Fruit fly (Drosophila melanogaster) whole organism, embryonic: ENCODE data around the gene Rsph3.

ENCODE experiments used
- Antp ChIP-seq: fragments of 200-800 bp; sonication (Bioruptor generic); optimal IDR thresholded peaks from 3 replicates; lab custom pipeline; 2016; ENCODE audit warnings: missing biosample characterization, missing genetic modification characterization
- B-H2 ChIP-seq: fragments of 200-800 bp; sonication (Bioruptor generic); optimal IDR thresholded peaks from 2 replicates; lab custom pipeline; 2018; ENCODE audit warnings: missing biosample characterization, mild to moderate bottlenecking, missing genetic modification characterization
- Bgb ChIP-seq: fragments of 200-800 bp; sonication (Bioruptor generic); IDR thresholded peaks from 2 replicates; pipeline ENCODE4 v1.3.6; 2022; ENCODE audit warnings: missing biosample characterization, missing genetic modification characterization; ENCODE audit not compliant: partially characterized antibody
- Blimp-1 ChIP-seq: fragments of 200-800 bp; sonication (Bioruptor generic); optimal IDR thresholded peaks from 3 replicates; lab custom pipeline; 2018; ENCODE audit warnings: missing biosample characterization, missing genetic modification characterization, mild to moderate bottlenecking, moderate library complexity, missing genetic modification reagents
- BtbVII ChIP-seq: fragments of 200-800 bp; sonication (Bioruptor generic); optimal IDR thresholded peaks from 3 replicates; lab custom pipeline; 2017; ENCODE audit warnings: missing biosample characterization, mild to moderate bottlenecking, missing genetic modification characterization
- CG10959 ChIP-seq: fragments of 200-800 bp; sonication (Bioruptor generic); IDR thresholded peaks from 2 replicates; pipeline ENCODE4 v1.3.6; 2022; ENCODE audit warnings: missing biosample characterization, missing genetic modification characterization
- CG11085 ChIP-seq: fragments of 200-800 bp; sonication (Bioruptor generic); IDR thresholded peaks from 2 replicates; pipeline ENCODE4 v1.3.6; 2022; ENCODE audit warnings: missing biosample characterization, missing genetic modification characterization
- CG1233 ChIP-seq: fragments of 200-800 bp; sonication (Bioruptor generic); optimal IDR thresholded peaks from 4 replicates; lab custom pipeline; 2018; ENCODE audit warnings: missing biosample characterization, mild to moderate bottlenecking, missing genetic modification characterization
- CG13287 ChIP-seq: fragments of 200-800 bp; sonication (Bioruptor generic); IDR thresholded peaks from 2 replicates; pipeline ENCODE4 v1.3.6; 2022; ENCODE audit warnings: missing biosample characterization, missing genetic modification characterization; ENCODE audit not compliant: partially characterized antibody
- CG13624 ChIP-seq: fragments of 200-800 bp; sonication (Bioruptor generic); optimal IDR thresholded peaks from 2 replicates; lab custom pipeline; 2016; ENCODE audit warnings: missing biosample characterization, missing genetic modification characterization
- CG15696 ChIP-seq: fragments of 200-800 bp; sonication (Bioruptor generic); optimal IDR thresholded peaks from 2 replicates; lab custom pipeline; 2019; ENCODE audit warnings: missing biosample characterization, mild to moderate bottlenecking, missing genetic modification characterization, moderate library complexity
- CG17612 ChIP-seq: fragments of 200-800 bp; sonication (Bioruptor generic); IDR thresholded peaks from 2 replicates; pipeline ENCODE4 v1.3.6; 2022; ENCODE audit warnings: missing biosample characterization, missing genetic modification characterization
- CG2889 ChIP-seq: fragments of 200-800 bp; sonication (Bioruptor generic); IDR thresholded peaks from 3 replicates; pipeline ENCODE4 v1.3.6; 2022; ENCODE audit warnings: missing biosample characterization, missing genetic modification characterization
- CG33557 ChIP-seq: fragments of 200-800 bp; sonication (Bioruptor generic); optimal IDR thresholded peaks from 2 replicates; lab custom pipeline; 2019; ENCODE audit warnings: missing biosample characterization, mild to moderate bottlenecking, missing genetic modification characterization, moderate library complexity
- CG3726 ChIP-seq: fragments of 200-800 bp; sonication (Bioruptor generic); IDR thresholded peaks from 3 replicates; pipeline ENCODE4, ENCODE4 v1.3.6; 2022; ENCODE audit warnings: missing biosample characterization, missing genetic modification characterization
- CG3847 ChIP-seq: fragments of 200-800 bp; sonication (Bioruptor generic); IDR thresholded peaks from 2 replicates; pipeline ENCODE4 v1.3.6; 2022; ENCODE audit warnings: missing biosample characterization, missing genetic modification characterization
- CG4730 ChIP-seq: fragments of 200-800 bp; sonication (Bioruptor generic); IDR thresholded peaks from 2 replicates; pipeline ENCODE4 v1.3.6; 2022; ENCODE audit warnings: missing biosample characterization, missing genetic modification characterization
- CG4854 ChIP-seq: fragments of 200-800 bp; sonication (Bioruptor generic); optimal IDR thresholded peaks from 2 replicates; lab custom pipeline; 2016; ENCODE audit warnings: missing biosample characterization, missing genetic modification characterization, inconsistent platforms
- CG6813 ChIP-seq: fragments of 200-800 bp; sonication (Bioruptor generic); optimal IDR thresholded peaks from 2 replicates; lab custom pipeline; 2017; ENCODE audit warnings: missing biosample characterization, missing genetic modification characterization, mild to moderate bottlenecking, moderate library complexity, missing genetic modification reagents
- CG9727 ChIP-seq: fragments of 200-800 bp; sonication (Bioruptor generic); optimal IDR thresholded peaks from 3 replicates; lab custom pipeline; 2017; ENCODE audit warnings: missing biosample characterization, mild to moderate bottlenecking, missing genetic modification characterization
- Dbx ChIP-seq: fragments of 200-800 bp; sonication (Bioruptor generic); IDR thresholded peaks from 3 replicates; pipeline ENCODE4 v1.3.6; 2022; ENCODE audit warnings: missing biosample characterization, missing genetic modification characterization
- Elba2 ChIP-seq: fragments of 200-800 bp; sonication (Bioruptor generic); optimal IDR thresholded peaks from 3 replicates; lab custom pipeline; 2016; ENCODE audit warnings: missing biosample characterization, missing genetic modification characterization
- GATAe ChIP-seq: fragments of 200-800 bp; sonication (Bioruptor generic); conservative IDR thresholded peaks from 2 replicates; pipeline ENCODE4 v1.3.6; 2022; ENCODE audit warnings: missing biosample characterization, missing genetic modification characterization
- HmgD ChIP-seq: fragments of 200-800 bp; sonication (Bioruptor generic); optimal IDR thresholded peaks from 3 replicates; lab custom pipeline; 2016; ENCODE audit warnings: missing biosample characterization, missing genetic modification characterization
- Hr78 ChIP-seq, 2 experiments: fragments of 200-800 bp in 1 of 2; fragments of >200 bp in 1 of 2; sonication (Bioruptor generic) in 1 of 2; optimal IDR thresholded peaks; 2 replicates each; lab custom pipeline; 2017 to 2019; ENCODE audit warnings: missing biosample characterization in 2 of 2, missing genetic modification characterization in 2 of 2, mild to moderate bottlenecking in 1 of 2, moderate library complexity in 1 of 2
- Lpt ChIP-seq: fragments of >200 bp; optimal IDR thresholded peaks from 2 replicates; lab custom pipeline; 2018; ENCODE audit warnings: missing biosample characterization, missing genetic modification characterization
- MBD-R2 ChIP-seq: fragments of 200-800 bp; sonication (Bioruptor generic); IDR thresholded peaks from 2 replicates; pipeline ENCODE4 v1.3.6; 2022; ENCODE audit warnings: missing biosample characterization, missing genetic modification characterization
- Max ChIP-seq: fragments of 200-800 bp; sonication (Bioruptor generic); optimal IDR thresholded peaks from 2 replicates; lab custom pipeline; 2016; ENCODE audit warnings: missing biosample characterization, mild to moderate bottlenecking, missing genetic modification characterization
- Mrtf ChIP-seq: fragments of 200-800 bp; sonication (Bioruptor generic); IDR thresholded peaks from 3 replicates; pipeline ENCODE4 v1.3.6; 2022; ENCODE audit warnings: missing biosample characterization, missing genetic modification characterization
- Poxn ChIP-seq: fragments of 200-800 bp; sonication (Bioruptor generic); IDR thresholded peaks from 2 replicates; pipeline ENCODE4 v1.3.6; 2022; ENCODE audit warnings: missing biosample characterization, missing genetic modification characterization
- aop ChIP-seq: fragments of 200-800 bp; sonication (Bioruptor generic); IDR thresholded peaks from 2 replicates; pipeline ENCODE4 v1.3.6; 2022; ENCODE audit warnings: missing biosample characterization, missing genetic modification characterization
- bigmax ChIP-seq: fragments of 200-800 bp; sonication (Bioruptor generic); optimal IDR thresholded peaks from 2 replicates; lab custom pipeline; 2018; ENCODE audit warnings: missing biosample characterization, mild to moderate bottlenecking, missing genetic modification characterization
- crc ChIP-seq: fragments of 200-800 bp; sonication (Bioruptor generic); optimal IDR thresholded peaks from 2 replicates; lab custom pipeline; 2016; ENCODE audit warnings: missing biosample characterization, missing genetic modification characterization
- crp ChIP-seq, 2 experiments: fragments of 200-800 bp; sonication (Bioruptor generic); optimal IDR thresholded peaks; 2 replicates in 1 of 2; 3 replicates in 1 of 2; lab custom pipeline; 2017; ENCODE audit warnings: missing biosample characterization in 2 of 2, missing genetic modification characterization in 2 of 2, mild to moderate bottlenecking in 1 of 2, moderate library complexity in 1 of 2
- da ChIP-seq: fragments of 200-800 bp; sonication (Bioruptor generic); optimal IDR thresholded peaks from 2 replicates; lab custom pipeline; 2016; ENCODE audit warnings: missing biosample characterization, missing genetic modification characterization
- gcm ChIP-seq: fragments of 200-800 bp; sonication (Bioruptor generic); optimal IDR thresholded peaks from 2 replicates; lab custom pipeline; 2019; ENCODE audit warnings: missing biosample characterization, mild to moderate bottlenecking, missing genetic modification characterization, moderate library complexity
- gro ChIP-seq: fragments of 200-800 bp; sonication (Bioruptor generic); optimal IDR thresholded peaks from 2 replicates; lab custom pipeline; 2016; ENCODE audit warnings: missing biosample characterization, missing genetic modification characterization
- her ChIP-seq: fragments of 200-800 bp; sonication (Bioruptor generic); optimal IDR thresholded peaks from 2 replicates; lab custom pipeline; 2016; ENCODE audit warnings: missing biosample characterization, missing genetic modification characterization
- ken ChIP-seq: fragments of 200-800 bp; sonication (Bioruptor generic); IDR thresholded peaks from 3 replicates; pipeline ENCODE4 v1.3.6; 2022; ENCODE audit warnings: missing biosample characterization, missing genetic modification characterization
- klu ChIP-seq: fragments of 200-800 bp; sonication (Bioruptor generic); IDR thresholded peaks from 2 replicates; pipeline ENCODE4 v1.3.6; 2022; ENCODE audit warnings: missing biosample characterization, missing genetic modification characterization
- pfk ChIP-seq: fragments of 200-800 bp; sonication (Bioruptor generic); optimal IDR thresholded peaks from 2 replicates; lab custom pipeline; 2018; ENCODE audit warnings: missing biosample characterization, mild to moderate bottlenecking, missing genetic modification characterization, moderate library complexity
- slbo ChIP-seq: fragments of 200-800 bp; sonication (Bioruptor generic); IDR thresholded peaks from 2 replicates; pipeline ENCODE4 v1.3.6; 2022; ENCODE audit warnings: missing biosample characterization, missing genetic modification characterization
- sug ChIP-seq: fragments of 200-800 bp; optimal IDR thresholded peaks from 2 replicates; lab custom pipeline; 2019; ENCODE audit warnings: missing biosample characterization, mild to moderate bottlenecking, missing genetic modification characterization, moderate library complexity
- trem ChIP-seq: fragments of 200-800 bp; optimal IDR thresholded peaks from 3 replicates; lab custom pipeline; 2019; ENCODE audit warnings: missing biosample characterization, mild to moderate bottlenecking, missing genetic modification characterization, moderate library complexity
- twi ChIP-seq: fragments of 200-800 bp; optimal IDR thresholded peaks from 2 replicates; lab custom pipeline; 2019; ENCODE audit warnings: missing biosample characterization, mild to moderate bottlenecking, missing genetic modification characterization, moderate library complexity
- tx ChIP-seq: fragments of 200-800 bp; sonication (Bioruptor generic); optimal IDR thresholded peaks from 2 replicates; lab custom pipeline; 2016; ENCODE audit warnings: missing biosample characterization, missing genetic modification characterization
- wor ChIP-seq: fragments of 200-800 bp; sonication (Bioruptor generic); IDR thresholded peaks from 2 replicates; pipeline ENCODE4 v1.3.6; 2022; ENCODE audit warnings: missing biosample characterization, missing genetic modification characterization
- zen ChIP-seq: fragments of 200-800 bp; sonication (Bioruptor generic); optimal IDR thresholded peaks from 3 replicates; lab custom pipeline; 2018; ENCODE audit warnings: missing biosample characterization, mild to moderate bottlenecking, missing genetic modification characterization, moderate library complexity
- zen2 ChIP-seq: fragments of 200-800 bp; sonication (Bioruptor generic); IDR thresholded peaks from 3 replicates; pipeline ENCODE4 v1.3.6; 2022; ENCODE audit warnings: missing biosample characterization, missing genetic modification characterization; ENCODE audit not compliant: partially characterized antibody
- zf30C ChIP-seq: fragments of 200-800 bp; sonication (Bioruptor generic); optimal IDR thresholded peaks from 3 replicates; lab custom pipeline; 2018; ENCODE audit warnings: missing biosample characterization, mild to moderate bottlenecking, missing genetic modification characterization

The Rsph3 gene

DNA sequence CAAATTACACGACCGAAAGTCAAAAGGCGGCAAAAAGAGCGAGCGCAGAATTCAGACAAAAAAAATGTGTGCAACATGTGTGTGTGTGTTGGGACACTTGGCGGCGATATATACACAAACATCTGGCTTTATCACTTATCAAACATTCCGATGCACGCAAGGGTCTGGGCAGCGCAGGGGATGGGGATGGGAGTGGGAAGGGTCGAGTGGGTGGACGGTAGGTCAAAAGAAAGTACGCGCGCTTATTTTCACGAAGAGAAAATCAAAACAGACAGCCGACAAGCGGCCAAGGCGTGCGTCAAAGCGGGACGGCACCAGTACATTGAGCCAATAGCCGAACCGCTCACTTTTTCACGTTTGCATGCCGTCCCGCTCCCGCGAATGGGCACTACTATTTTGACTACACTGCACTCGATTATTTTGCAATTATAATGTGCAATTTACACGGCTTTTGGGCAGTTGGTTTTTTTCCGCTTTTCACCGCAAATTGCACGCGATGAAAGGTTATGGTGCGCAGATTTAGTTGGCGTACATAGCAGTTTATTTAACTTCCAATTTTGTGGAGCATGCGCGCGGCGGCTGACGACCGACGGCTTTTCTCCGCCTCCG, 20.8 kb downstream of the Rsph3 start (continued):
- TF ChIP-seq GATAe (GFP tag; lab: Robert Waterston, UW) (no peak), bigmax (peak; percentile 3), CG13287 (GFP tag; lab: Robert Waterston, UW) (peak; percentile 31), CG4730 (GFP tag; lab: Robert Waterston, UW) (no peak), zf30C (peak; percentile 50), Dbx (GFP tag; lab: Robert Waterston, UW) (peak; percentile 41; the same call in 1 of the 3 replicates), CG2889 (GFP tag; lab: Robert Waterston, UW) (no peak), CG3847 (GFP tag; lab: Robert Waterston, UW) (peak; percentile 47), MBD-R2 (GFP tag; lab: Robert Waterston, UW) (peak; percentile 57), Poxn (GFP tag; lab: Robert Waterston, UW) (no peak), tx (GFP tag; lab: Kevin White, UChicago) (no peak), pfk (GFP tag; lab: Kevin White, UChicago) (no peak), gro (GFP tag; lab: Kevin White, UChicago) (no peak), B-H2 (no peak), crc (GFP tag; lab: Kevin White, UChicago) (no peak), gcm (no peak), CG3726 (no peak), zen (tag; lab: Kevin White, UChicago) (peak; percentile 7), da (GFP tag; lab: Kevin White, UChicago) (peak; percentile 56), ken (peak; percentile 82), CG13624 (GFP tag; lab: Kevin White, UChicago) (no peak), Bgb (GFP tag; lab: Robert Waterston, UW) (peak; percentile 41; the same call in 1 of the 2 replicates), Hr78 (GFP tag; optimal IDR thresholded peaks at IDR 0.05; lab: Kevin White, UChicago) (peak in 1 of 2 experiments; percentile 99), BtbVII (GFP tag; lab: Kevin White, UChicago) (no peak), CG11085 (GFP tag; lab: Robert Waterston, UW) (no peak), Lpt (GFP tag; lab: Kevin White, UChicago) (no peak), Mrtf (GFP tag; lab: Robert Waterston, UW) (no peak), sug (tag; lab: Kevin White, UChicago) (no peak), CG6813 (GFP tag; lab: Kevin White, UChicago) (peak; percentile 6), Blimp-1 (no peak), slbo (GFP tag; lab: Robert Waterston, UW) (peak; percentile 35; the same call in 1 of the 2 replicates), her (GFP tag; lab: Kevin White, UChicago) (peak; percentile 6), wor (GFP tag; lab: Robert Waterston, UW) (no peak), CG33557 (GFP tag; lab: Kevin White, UChicago) (no peak), HmgD (GFP tag; lab: Kevin White, UChicago) (peak; percentile 56), CG4854 (GFP tag; lab: Kevin White, UChicago) (no peak), CG10959 (GFP tag; lab: Robert Waterston, UW) (no peak), CG1233 (GFP tag; lab: Kevin White, UChicago) (no peak), aop (no peak), klu (GFP tag; lab: Robert Waterston, UW) (0 out of 2 replicates have a peak, but pooled peaks have one; percentile 16), zen2 (GFP tag; lab: Robert Waterston, UW) (peak; percentile 49; the same call in 2 of the 3 replicates), CG9727 (GFP tag; lab: Kevin White, UChicago) (no peak), CG15696 (tag; lab: Kevin White, UChicago) (no peak), crp (GFP tag; optimal IDR thresholded peaks at IDR 0.05; lab: Kevin White, UChicago) (peak in 1 of 2 experiments; percentile 24), CG17612 (no peak), Antp (no peak), Max (GFP tag; lab: Kevin White, UChicago) (peak; percentile 51), twi (tag; lab: Kevin White, UChicago) (peak; percentile 100), trem (tag; lab: Kevin White, UChicago) (peak; percentile 5), Elba2 (GFP tag; lab: Kevin White, UChicago) (no peak)
